Fruit fly (Drosophila melanogaster) whole organism, embryonic: ENCODE data around the gene CG10064.

ENCODE experiments used
- ATbp ChIP-seq: fragments of 200-800 bp; sonication (Bioruptor generic); optimal IDR thresholded peaks from 2 replicates; lab custom pipeline; 2017; ENCODE audit warnings: missing biosample characterization, mild to moderate bottlenecking, missing genetic modification characterization, missing genetic modification reagents
- CG10147 ChIP-seq: fragments of 200-800 bp; sonication (Bioruptor generic); optimal IDR thresholded peaks from 2 replicates; lab custom pipeline; 2019; ENCODE audit warnings: missing biosample characterization, mild to moderate bottlenecking, missing genetic modification characterization, moderate library complexity
- CG11456 ChIP-seq: fragments of 200-800 bp; sonication (Bioruptor generic); IDR thresholded peaks from 3 replicates; pipeline ENCODE4 v1.3.6; 2022; ENCODE audit warnings: missing biosample characterization, missing genetic modification characterization
- CG12391 ChIP-seq: fragments of 200-800 bp; sonication (Bioruptor generic); optimal IDR thresholded peaks from 3 replicates; lab custom pipeline; 2018; ENCODE audit warnings: missing biosample characterization, mild to moderate bottlenecking, missing genetic modification characterization, moderate library complexity
- CG13123 ChIP-seq: fragments of 200-800 bp; sonication (Bioruptor generic); optimal IDR thresholded peaks from 2 replicates; lab custom pipeline; 2016; ENCODE audit warnings: missing biosample characterization, missing genetic modification characterization
- CG17186 ChIP-seq: fragments of 200-800 bp; sonication (Bioruptor generic); optimal IDR thresholded peaks from 3 replicates; lab custom pipeline; 2017; ENCODE audit warnings: missing biosample characterization, missing genetic modification reagents, missing genetic modification characterization
- CG17328 ChIP-seq: fragments of 200-800 bp; sonication (Bioruptor generic); IDR thresholded peaks from 2 replicates; pipeline ENCODE4 v1.3.6; 2022; ENCODE audit warnings: missing biosample characterization, missing genetic modification characterization
- CG2129 ChIP-seq: fragments of 200-800 bp; sonication (Bioruptor generic); IDR thresholded peaks from 2 replicates; pipeline ENCODE4 v1.3.6; 2022; ENCODE audit warnings: missing biosample characterization, missing genetic modification characterization; ENCODE audit not compliant: partially characterized antibody
- CG3065 ChIP-seq: fragments of 200-800 bp; sonication (Bioruptor generic); optimal IDR thresholded peaks from 2 replicates; lab custom pipeline; 2016; ENCODE audit warnings: missing biosample characterization, missing genetic modification characterization
- CG31365 ChIP-seq: fragments of 200-800 bp; sonication (Bioruptor generic); optimal IDR thresholded peaks from 2 replicates; lab custom pipeline; 2018; ENCODE audit warnings: missing biosample characterization, mild to moderate bottlenecking, missing genetic modification characterization
- CG4404 ChIP-seq: fragments of 200-800 bp; sonication (Bioruptor generic); IDR thresholded peaks from 2 replicates; pipeline ENCODE4 v1.3.6; 2022; ENCODE audit warnings: missing biosample characterization, missing genetic modification characterization
- CG4424 ChIP-seq: fragments of 200-800 bp; sonication (Bioruptor generic); optimal IDR thresholded peaks from 3 replicates; lab custom pipeline; 2016; ENCODE audit warnings: missing biosample characterization, missing genetic modification characterization
- CG5953 ChIP-seq: fragments of 200-800 bp; sonication (Bioruptor generic); IDR thresholded peaks from 2 replicates; pipeline ENCODE4 v1.3.6; 2022; ENCODE audit warnings: missing biosample characterization, missing genetic modification characterization
- CG7928 ChIP-seq: fragments of 200-800 bp; sonication (Bioruptor generic); optimal IDR thresholded peaks from 2 replicates; lab custom pipeline; 2017; ENCODE audit warnings: missing biosample characterization, mild to moderate bottlenecking, missing genetic modification characterization
- CG8089 ChIP-seq: fragments of 200-800 bp; sonication (Bioruptor generic); optimal IDR thresholded peaks from 3 replicates; lab custom pipeline; 2016; ENCODE audit warnings: missing biosample characterization, missing genetic modification characterization
- CG9437 ChIP-seq: fragments of 200-800 bp; sonication (Bioruptor generic); optimal IDR thresholded peaks from 2 replicates; lab custom pipeline; 2018; ENCODE audit warnings: missing biosample characterization, mild to moderate bottlenecking, missing genetic modification characterization
- CG9609 ChIP-seq: fragments of 200-800 bp; sonication (Bioruptor generic); optimal IDR thresholded peaks from 3 replicates; lab custom pipeline; 2016; ENCODE audit warnings: missing biosample characterization, missing genetic modification characterization
- D ChIP-seq, 2 experiments: fragments of 200-800 bp in 1 of 2; fragments of >200 bp in 1 of 2; sonication (Bioruptor generic) in 1 of 2; optimal IDR thresholded peaks; 2 replicates in 1 of 2; 3 replicates in 1 of 2; lab custom pipeline; 2017; ENCODE audit warnings: mild to moderate bottlenecking in 1 of 2, missing biosample characterization in 1 of 2, missing genetic modification characterization in 1 of 2, missing genetic modification reagents in 1 of 2
- Dek ChIP-seq: fragments of 200-800 bp; sonication (Bioruptor generic); optimal IDR thresholded peaks from 3 replicates; lab custom pipeline; 2019; ENCODE audit warnings: missing biosample characterization, mild to moderate bottlenecking, missing genetic modification characterization, moderate library complexity
- Dip3 ChIP-seq: fragments of 200-800 bp; sonication (Bioruptor generic); optimal IDR thresholded peaks from 3 replicates; lab custom pipeline; 2016; ENCODE audit warnings: missing biosample characterization, missing genetic modification characterization
- HLH4C ChIP-seq: fragments of 200-800 bp; sonication (Bioruptor generic); IDR thresholded peaks from 3 replicates; pipeline ENCODE4 v1.3.6; 2022; ENCODE audit warnings: missing biosample characterization, missing genetic modification characterization; ENCODE audit not compliant: partially characterized antibody
- Hmr ChIP-seq: fragments of 200-800 bp; sonication (Bioruptor generic); optimal IDR thresholded peaks from 3 replicates; lab custom pipeline; 2017; ENCODE audit warnings: mild to moderate bottlenecking, missing biosample characterization, missing genetic modification reagents, missing genetic modification characterization
- Hsf ChIP-seq: fragments of 200-800 bp; sonication (Bioruptor generic); optimal IDR thresholded peaks from 3 replicates; lab custom pipeline; 2016; ENCODE audit warnings: missing biosample characterization, missing genetic modification characterization
- MTF-1 ChIP-seq: fragments of 200-800 bp; sonication (Bioruptor generic); optimal IDR thresholded peaks from 2 replicates; lab custom pipeline; 2018; ENCODE audit warnings: missing biosample characterization, mild to moderate bottlenecking, missing genetic modification characterization, borderline replicate concordance
- Myb ChIP-seq: fragments of 200-800 bp; sonication (Bioruptor generic); optimal IDR thresholded peaks from 2 replicates; lab custom pipeline; 2016; ENCODE audit warnings: missing biosample characterization, missing genetic modification characterization
- Oaz ChIP-seq: fragments of 200-800 bp; sonication (Bioruptor generic); IDR thresholded peaks from 2 replicates; pipeline ENCODE4 v1.3.6; 2022; ENCODE audit warnings: missing biosample characterization, missing genetic modification characterization
- Oli ChIP-seq: fragments of 200-800 bp; sonication (Bioruptor generic); optimal IDR thresholded peaks from 2 replicates; lab custom pipeline; 2018; ENCODE audit warnings: missing biosample characterization, mild to moderate bottlenecking, missing genetic modification characterization, moderate library complexity
- Optix ChIP-seq: fragments of 200-800 bp; sonication (Bioruptor generic); IDR thresholded peaks from 3 replicates; pipeline ENCODE4 v1.3.6; 2022; ENCODE audit warnings: missing biosample characterization, missing genetic modification characterization
- Ptx1 ChIP-seq: fragments of 200-800 bp; sonication (Bioruptor generic); IDR thresholded peaks from 2 replicates; pipeline ENCODE4 v1.3.6; 2022; ENCODE audit warnings: missing biosample characterization, missing genetic modification characterization
- Rfx ChIP-seq: fragments of 200-800 bp; sonication (Bioruptor generic); IDR thresholded peaks from 2 replicates; pipeline ENCODE4 v1.3.6; 2022; ENCODE audit warnings: missing biosample characterization, missing genetic modification characterization
- Six4 ChIP-seq: fragments of 200-800 bp; sonication (Bioruptor generic); optimal IDR thresholded peaks from 2 replicates; lab custom pipeline; 2016; ENCODE audit warnings: missing biosample characterization, missing genetic modification characterization
- TFAM ChIP-seq: fragments of 200-800 bp; sonication (Bioruptor generic); optimal IDR thresholded peaks from 2 replicates; lab custom pipeline; 2017; ENCODE audit warnings: missing biosample characterization, missing genetic modification characterization, inconsistent platforms
- Taf1 ChIP-seq: fragments of 200-800 bp; sonication (Bioruptor generic); IDR thresholded peaks from 2 replicates; pipeline ENCODE4 v1.3.6; 2022; ENCODE audit warnings: missing biosample characterization, missing genetic modification characterization
- ara ChIP-seq: fragments of 200-800 bp; sonication (Bioruptor generic); IDR thresholded peaks from 2 replicates; pipeline ENCODE4 v1.3.6; 2022; ENCODE audit warnings: missing biosample characterization, missing genetic modification characterization
- bab2 ChIP-seq: fragments of 200-800 bp; sonication (Bioruptor generic); optimal IDR thresholded peaks from 2 replicates; lab custom pipeline; 2016; ENCODE audit warnings: missing biosample characterization, missing genetic modification characterization
- danr ChIP-seq: fragments of 200-800 bp; sonication (Bioruptor generic); IDR thresholded peaks from 2 replicates; pipeline ENCODE4 v1.3.6; 2022; ENCODE audit warnings: missing biosample characterization, missing genetic modification characterization
- dm ChIP-seq: fragments of 200-800 bp; sonication (Bioruptor generic); optimal IDR thresholded peaks from 3 replicates; lab custom pipeline; 2016; ENCODE audit warnings: missing biosample characterization, missing genetic modification characterization
- ewg ChIP-seq: fragments of 200-800 bp; sonication (Bioruptor generic); optimal IDR thresholded peaks from 3 replicates; lab custom pipeline; 2017; ENCODE audit warnings: mild to moderate bottlenecking, missing biosample characterization, missing genetic modification reagents, missing genetic modification characterization
- gce ChIP-seq: fragments of 200-800 bp; sonication (Bioruptor generic); IDR thresholded peaks from 3 replicates; pipeline ENCODE4 v1.3.6; 2022; ENCODE audit warnings: missing biosample characterization, missing genetic modification characterization
- gfzf ChIP-seq: fragments of 200-800 bp; sonication (Bioruptor generic); optimal IDR thresholded peaks from 2 replicates; lab custom pipeline; 2016; ENCODE audit warnings: missing biosample characterization, mild to moderate bottlenecking, missing genetic modification characterization, moderate library complexity
- grn ChIP-seq: fragments of 200-800 bp; sonication (Bioruptor generic); optimal IDR thresholded peaks from 3 replicates; lab custom pipeline; 2017; ENCODE audit warnings: missing biosample characterization, missing genetic modification characterization
- gsb ChIP-seq: fragments of 200-800 bp; sonication (Bioruptor generic); IDR thresholded peaks from 2 replicates; pipeline ENCODE4 v1.3.6; 2022; ENCODE audit warnings: missing biosample characterization, missing genetic modification characterization
- kah ChIP-seq: fragments of 200-800 bp; sonication (Bioruptor generic); optimal IDR thresholded peaks from 2 replicates; lab custom pipeline; 2018; ENCODE audit warnings: missing biosample characterization, mild to moderate bottlenecking, missing genetic modification characterization
- lab ChIP-seq: fragments of 200-800 bp; sonication (Bioruptor generic); optimal IDR thresholded peaks from 3 replicates; lab custom pipeline; 2017; ENCODE audit warnings: missing biosample characterization, missing genetic modification characterization, mild to moderate bottlenecking, moderate library complexity, missing genetic modification reagents
- lov ChIP-seq, 2 experiments: fragments of 200-800 bp in 1 of 2; fragments of >200 bp in 1 of 2; sonication (Bioruptor generic) in 1 of 2; IDR thresholded peaks in 1 of 2; optimal IDR thresholded peaks in 1 of 2; 2 replicates in 1 of 2; 3 replicates in 1 of 2; pipeline versions ENCODE4 v1.3.6 to Lab custom; 2017 to 2022; ENCODE audit warnings: missing biosample characterization in 1 of 2, missing genetic modification characterization in 1 of 2
- slbo ChIP-seq: fragments of 200-800 bp; sonication (Bioruptor generic); IDR thresholded peaks from 2 replicates; pipeline ENCODE4 v1.3.6; 2022; ENCODE audit warnings: missing biosample characterization, missing genetic modification characterization
- sob ChIP-seq: fragments of 200-800 bp; sonication (Bioruptor generic); IDR thresholded peaks from 2 replicates; pipeline ENCODE4 v1.3.6; 2022; ENCODE audit warnings: missing biosample characterization, missing genetic modification characterization

CG10064 gene

DNA sequence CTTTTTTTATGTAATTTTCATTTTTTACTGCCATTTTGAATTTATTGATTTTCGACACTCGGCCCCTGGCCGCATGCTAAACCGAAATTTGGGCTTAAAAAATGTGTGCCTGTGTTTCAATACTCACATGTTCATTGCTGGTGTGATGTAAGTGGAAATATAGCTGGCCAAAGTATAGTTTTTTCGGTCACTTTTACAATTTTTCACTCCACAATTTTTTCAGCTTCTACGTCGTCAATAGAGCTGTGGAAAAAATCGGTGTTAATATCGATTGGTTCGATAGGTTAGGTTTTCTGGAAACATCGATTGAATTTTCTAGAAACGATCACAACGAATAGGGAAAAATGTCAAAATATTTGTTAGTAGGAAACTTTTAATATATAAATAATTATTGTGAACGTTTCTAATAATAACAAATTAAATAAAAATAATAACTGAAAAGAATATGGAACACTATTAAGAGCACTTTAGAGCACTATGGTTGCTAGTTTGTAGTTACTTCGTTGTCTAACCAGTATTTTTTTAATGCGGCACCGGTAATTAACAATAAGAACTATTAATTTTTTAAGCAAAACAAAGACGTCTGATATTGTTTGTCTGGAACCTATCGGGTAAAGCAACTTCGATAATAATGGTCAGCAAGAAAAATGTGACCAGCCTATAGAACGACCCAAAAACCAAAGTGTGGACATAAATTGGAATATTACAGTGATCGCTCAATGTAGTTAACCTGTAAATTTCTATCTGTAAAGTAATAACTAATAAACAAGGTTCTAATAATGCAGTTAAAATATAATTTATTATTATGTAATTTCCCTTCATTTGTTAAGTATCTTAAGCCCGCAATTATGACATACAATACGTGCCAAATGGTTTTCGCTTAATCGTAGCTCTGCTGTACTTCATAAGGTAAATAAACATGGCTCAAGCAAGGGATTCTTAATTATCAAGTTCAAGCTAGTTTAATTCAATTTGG, 12.2 kb downstream of the CG10064 start, which contains the start of the genes CG10077 and CG9948 (continued):
- TF ChIP-seq CG8089 (GFP tag; lab: Kevin White, UChicago) (no peak), Oaz (peak; percentile 85), Optix (GFP tag; lab: Robert Waterston, UW) (peak; percentile 74; the same call in 2 of the 3 replicates), Hmr (GFP tag; lab: Kevin White, UChicago) (peak; percentile 85), D (optimal IDR thresholded peaks at IDR 0.05; lab: Kevin White, UChicago) (no peak), D (GFP tag; optimal IDR thresholded peaks at IDR 0.05; lab: Kevin White, UChicago) (peak; percentile 76), Dip3 (peak; percentile 64), Hsf (GFP tag; lab: Kevin White, UChicago) (peak; percentile 87), gce (GFP tag; lab: Robert Waterston, UW) (peak; percentile 82; the same call in 2 of the 3 replicates), kah (GFP tag; lab: Kevin White, UChicago) (peak; percentile 81), gfzf (GFP tag; lab: Kevin White, UChicago) (peak; percentile 71), bab2 (GFP tag; lab: Kevin White, UChicago) (peak; percentile 73), gsb (GFP tag; lab: Robert Waterston, UW) (peak; percentile 86), CG10147 (GFP tag; lab: Kevin White, UChicago) (peak; percentile 86), CG12391 (tag; lab: Kevin White, UChicago) (peak; percentile 93), CG11456 (GFP tag; lab: Robert Waterston, UW) (peak; percentile 89), CG17328 (GFP tag; lab: Robert Waterston, UW) (peak; percentile 93), CG9609 (peak; percentile 22), MTF-1 (GFP tag; lab: Kevin White, UChicago) (peak; percentile 78), CG4424 (GFP tag; lab: Kevin White, UChicago) (peak; percentile 89), lov (optimal IDR thresholded peaks at IDR 0.05; lab: Kevin White, UChicago) (no peak), lov (GFP tag; IDR thresholded peaks at IDR 0.05; lab: Robert Waterston, UW) (peak; percentile 46; the same call in 1 of the 3 replicates), Ptx1 (GFP tag; lab: Robert Waterston, UW) (peak; percentile 94), HLH4C (GFP tag; lab: Robert Waterston, UW) (peak; percentile 89), Six4 (GFP tag; lab: Kevin White, UChicago) (peak; percentile 71), CG9437 (GFP tag; lab: Kevin White, UChicago) (peak; percentile 75), grn (GFP tag; lab: Kevin White, UChicago) (no peak), CG17186 (peak; percentile 25), Dek (tag; lab: Kevin White, UChicago) (peak; percentile 89), ATbp (peak; percentile 86), dm (GFP tag; lab: Kevin White, UChicago) (peak; percentile 27), Taf1 (GFP tag; lab: Robert Waterston, UW) (peak; percentile 85), Myb (GFP tag; lab: Kevin White, UChicago) (peak; percentile 31), CG13123 (peak; percentile 73), Rfx (GFP tag; lab: Robert Waterston, UW) (peak; percentile 94), lab (GFP tag; lab: Kevin White, UChicago) (peak; percentile 93), CG5953 (peak; percentile 83), sob (GFP tag; lab: Robert Waterston, UW) (peak; percentile 90), CG3065 (GFP tag; lab: Kevin White, UChicago) (peak; percentile 63), CG7928 (peak; percentile 37), ara (GFP tag; lab: Robert Waterston, UW) (peak; percentile 86), Oli (tag; lab: Kevin White, UChicago) (peak; percentile 91), slbo (GFP tag; lab: Robert Waterston, UW) (peak; percentile 95), TFAM (peak; percentile 26), CG2129 (GFP tag; lab: Robert Waterston, UW) (peak; percentile 64), CG4404 (peak; percentile 73), danr (GFP tag; lab: Robert Waterston, UW) (peak; percentile 77), ewg (GFP tag; lab: Kevin White, UChicago) (peak; percentile 72), CG31365 (tag; lab: Kevin White, UChicago) (peak; percentile 57)
